Worm (Caenorhabditis elegans) whole organism, late embryonic: ENCODE data around the gene mrpl-22.

ENCODE experiments used
- F13H6.1 ChIP-seq: sonication (generic microtip); optimal IDR thresholded peaks from 2 replicates; lab custom pipeline; 2016; ENCODE audit warnings: missing genetic modification characterization, missing compliant biosample characterization
- ceh-2 ChIP-seq: sonication (generic microtip); optimal IDR thresholded peaks from 2 replicates; lab custom pipeline; 2016; ENCODE audit warnings: missing genotype, missing genetic modification characterization, missing compliant biosample characterization
- ceh-6 ChIP-seq: fragments of 200-800 bp; sonication (Bioruptor generic); optimal IDR thresholded peaks from 2 replicates; lab custom pipeline; 2018; ENCODE audit warnings: mild to moderate bottlenecking, missing genetic modification characterization, missing compliant biosample characterization
- dve-1 ChIP-seq: sonication (generic microtip); optimal IDR thresholded peaks from 2 replicates; lab custom pipeline; 2017; ENCODE audit warnings: antibody characterized with exemption, mild to moderate bottlenecking, missing genetic modification characterization, missing compliant biosample characterization
- fkh-10 ChIP-seq: fragments of 150-350 bp; optimal IDR thresholded peaks from 2 replicates; lab custom pipeline; 2014; ENCODE audit warnings: missing biosample characterization, missing genetic modification reagents, missing genetic modification characterization
- lin-11 ChIP-seq: fragments of 200-800 bp; sonication (Bioruptor generic); optimal IDR thresholded peaks from 2 replicates; lab custom pipeline; 2018; ENCODE audit warnings: mild to moderate bottlenecking, missing genetic modification characterization, missing compliant biosample characterization
- nhr-11 ChIP-seq: fragments of 150-350 bp; optimal IDR thresholded peaks from 2 replicates; lab custom pipeline; 2014; ENCODE audit warnings: missing biosample characterization, missing genetic modification characterization
- pha-4 ChIP-seq: fragments of 150-350 bp; optimal IDR thresholded peaks from 2 replicates; lab custom pipeline; 2018; ENCODE audit warnings: missing biosample characterization, missing genetic modification reagents, missing genetic modification characterization
- unc-3 ChIP-seq, 2 experiments: fragments of 200-800 bp in 1 of 2; sonication (Bioruptor generic) in 1 of 2; sonication (generic microtip) in 1 of 2; conservative IDR thresholded peaks in 1 of 2; optimal IDR thresholded peaks in 1 of 2; 2 replicates each; pipeline versions ENCODE4 v1.3.6 to Lab custom; 2016 to 2022; ENCODE audit warnings: missing compliant biosample characterization in 2 of 2, missing genetic modification characterization in 2 of 2, missing genetic modification reagents in 1 of 2

DNA sequence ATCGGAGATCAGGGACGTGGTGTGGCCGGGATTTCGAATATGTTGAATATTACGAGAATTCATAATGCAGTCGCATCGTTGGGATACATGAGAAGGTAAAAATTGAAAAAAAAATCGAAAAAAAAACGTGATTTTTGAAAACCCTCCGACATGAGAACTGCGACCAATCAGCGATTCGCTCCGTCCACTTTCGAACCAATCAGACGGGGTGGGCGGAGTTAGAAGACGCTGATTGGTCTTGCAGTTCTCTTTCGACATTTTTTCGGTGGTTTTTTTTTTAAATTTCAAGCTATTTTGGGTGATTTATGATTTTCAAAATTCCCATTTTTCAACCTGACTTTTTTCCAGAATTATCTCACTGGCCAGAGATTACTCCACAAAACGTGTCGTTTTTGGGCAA is 46.0 kb upstream of the mrpl-22 start:
- TF ChIP-seq nhr-11 (no peak), dve-1 (tag; lab: Kevin White, UChicago) (no peak), ceh-2 (no peak), lin-11 (tag; lab: Kevin White, UChicago) (no peak), pha-4 (tag; lab: Kevin White, UChicago) (no peak), F13H6.1 (tag; lab: Kevin White, UChicago) (no peak), unc-3 (GFP tag; conservative IDR thresholded peaks at IDR 0.05; lab: Robert Waterston, UW) (no peak), unc-3 (tag; optimal IDR thresholded peaks at IDR 0.05; lab: Kevin White, UChicago) (no peak), ceh-6 (no peak), fkh-10 (GFP tag; lab: Kevin White, UChicago) (no peak)
